Fruit fly (Drosophila melanogaster) whole organism, prepupa: Measurements from ENCODE around the gene CG14219.

Source experiments
- Blimp-1 ChIP-seq: fragments of 200-800 bp; sonication (Bioruptor generic); optimal IDR thresholded peaks from 3 replicates; lab custom pipeline; 2017; ENCODE audit warnings: missing biosample characterization, missing genetic modification characterization, mild to moderate bottlenecking, moderate library complexity, missing genetic modification reagents
- CG10631 ChIP-seq: fragments of 200-800 bp; sonication (Bioruptor generic); optimal IDR thresholded peaks from 2 replicates; lab custom pipeline; 2016; ENCODE audit warnings: missing biosample characterization, missing genetic modification characterization
- CG10669 ChIP-seq: fragments of 200-800 bp; sonication (Bioruptor generic); optimal IDR thresholded peaks from 3 replicates; lab custom pipeline; 2018; ENCODE audit warnings: missing biosample characterization, mild to moderate bottlenecking, missing genetic modification characterization, moderate library complexity
- CG11294 ChIP-seq: fragments of 200-800 bp; sonication (Bioruptor generic); IDR thresholded peaks from 2 replicates; pipeline ENCODE4 v1.3.6; 2022; ENCODE audit warnings: missing biosample characterization, missing genetic modification characterization
- CG11902 ChIP-seq: fragments of 200-800 bp; sonication (Bioruptor generic); optimal IDR thresholded peaks from 3 replicates; lab custom pipeline; 2016; ENCODE audit warnings: missing biosample characterization, missing genetic modification characterization
- CG15336 ChIP-seq: fragments of 200-800 bp; sonication (Bioruptor generic); IDR thresholded peaks from 2 replicates; pipeline ENCODE4 v1.3.6; 2022; ENCODE audit warnings: missing biosample characterization, missing genetic modification characterization
- CG16779 ChIP-seq: fragments of 200-800 bp; sonication (Bioruptor generic); optimal IDR thresholded peaks from 3 replicates; lab custom pipeline; 2017; ENCODE audit warnings: missing biosample characterization, mild to moderate bottlenecking, missing genetic modification characterization
- CG3032 ChIP-seq: fragments of 200-800 bp; optimal IDR thresholded peaks from 2 replicates; lab custom pipeline; 2019; ENCODE audit warnings: missing biosample characterization, mild to moderate bottlenecking, missing genetic modification characterization, moderate library complexity
- CG31627 ChIP-seq: fragments of 200-800 bp; sonication (Bioruptor generic); optimal IDR thresholded peaks from 3 replicates; lab custom pipeline; 2016; ENCODE audit warnings: missing biosample characterization, missing genetic modification characterization
- CG32006 ChIP-seq: fragments of 200-800 bp; sonication (Bioruptor generic); optimal IDR thresholded peaks from 3 replicates; lab custom pipeline; 2017; ENCODE audit warnings: missing biosample characterization, mild to moderate bottlenecking, missing genetic modification characterization
- CG34406 ChIP-seq: fragments of 200-800 bp; sonication (Bioruptor generic); optimal IDR thresholded peaks from 3 replicates; lab custom pipeline; 2016; ENCODE audit warnings: missing biosample characterization, missing genetic modification characterization
- CG4318 ChIP-seq: fragments of 200-800 bp; sonication (Bioruptor generic); optimal IDR thresholded peaks from 3 replicates; lab custom pipeline; 2017; ENCODE audit warnings: missing biosample characterization, mild to moderate bottlenecking, missing genetic modification characterization
- CG6276 ChIP-seq: fragments of 200-800 bp; sonication (Bioruptor generic); optimal IDR thresholded peaks from 2 replicates; lab custom pipeline; 2017; ENCODE audit warnings: missing biosample characterization, mild to moderate bottlenecking, missing genetic modification characterization
- CG6792 ChIP-seq: fragments of 200-800 bp; sonication (Bioruptor generic); optimal IDR thresholded peaks from 3 replicates; lab custom pipeline; 2016; ENCODE audit warnings: missing biosample characterization, missing genetic modification characterization
- CG6808 ChIP-seq: fragments of 200-800 bp; sonication (Bioruptor generic); optimal IDR thresholded peaks from 3 replicates; lab custom pipeline; 2017; ENCODE audit warnings: missing biosample characterization, missing genetic modification characterization, mild to moderate bottlenecking, moderate library complexity, missing genetic modification reagents
- CG6854 ChIP-seq: fragments of 200-800 bp; sonication (Bioruptor generic); optimal IDR thresholded peaks from 2 replicates; lab custom pipeline; 2017; ENCODE audit warnings: missing biosample characterization, mild to moderate bottlenecking, missing genetic modification characterization
- CG7368 ChIP-seq: fragments of 200-800 bp; sonication (Bioruptor generic); optimal IDR thresholded peaks from 3 replicates; lab custom pipeline; 2016; ENCODE audit warnings: missing biosample characterization, missing genetic modification characterization
- CG8119 ChIP-seq: fragments of 200-800 bp; sonication (Bioruptor generic); IDR thresholded peaks from 3 replicates; pipeline ENCODE4 v1.3.6; 2022; ENCODE audit warnings: missing biosample characterization, missing genetic modification characterization
- CG8319 ChIP-seq: fragments of 200-800 bp; sonication (Bioruptor generic); optimal IDR thresholded peaks from 3 replicates; lab custom pipeline; 2016; ENCODE audit warnings: missing biosample characterization, missing genetic modification characterization
- CG8632 ChIP-seq: fragments of 200-800 bp; sonication (Bioruptor generic); optimal IDR thresholded peaks from 3 replicates; lab custom pipeline; 2016; ENCODE audit warnings: missing biosample characterization, missing genetic modification characterization
- CG9139 ChIP-seq: fragments of 200-800 bp; sonication (Bioruptor generic); optimal IDR thresholded peaks from 3 replicates; lab custom pipeline; 2017; ENCODE audit warnings: missing biosample characterization, mild to moderate bottlenecking, missing genetic modification characterization
- Eip75B ChIP-seq: fragments of 200-800 bp; sonication (Bioruptor generic); optimal IDR thresholded peaks from 3 replicates; lab custom pipeline; 2016; ENCODE audit warnings: missing biosample characterization, missing genetic modification characterization
- Eip78C ChIP-seq: fragments of 200-800 bp; sonication (Bioruptor generic); peaks from one replicate; lab custom pipeline; 2016; ENCODE audit warnings: missing biosample characterization, missing genetic modification characterization
- Eip93F ChIP-seq: fragments of 200-800 bp; sonication (Bioruptor generic); optimal IDR thresholded peaks from 2 replicates; lab custom pipeline; 2016; ENCODE audit warnings: missing biosample characterization, mild to moderate bottlenecking, missing genetic modification characterization
- Ets96B ChIP-seq: fragments of 200-800 bp; optimal IDR thresholded peaks from 2 replicates; lab custom pipeline; 2019; ENCODE audit warnings: missing biosample characterization, mild to moderate bottlenecking, missing genetic modification characterization, moderate library complexity
- Gug ChIP-seq: fragments of 200-800 bp; sonication (Bioruptor generic); IDR thresholded peaks from 2 replicates; pipeline ENCODE4 v1.3.6; 2022; ENCODE audit warnings: missing biosample characterization, missing genetic modification characterization
- Hr38 ChIP-seq: sonication (Bioruptor generic); optimal IDR thresholded peaks from 2 replicates; lab custom pipeline; 2016; ENCODE audit warnings: missing biosample characterization, missing genetic modification characterization
- Hr39 ChIP-seq: fragments of 200-800 bp; sonication (Bioruptor generic); optimal IDR thresholded peaks from 2 replicates; lab custom pipeline; 2016; ENCODE audit warnings: missing biosample characterization, missing genetic modification characterization
- Hr4 ChIP-seq: fragments of 200-800 bp; sonication (Bioruptor generic); optimal IDR thresholded peaks from 3 replicates; lab custom pipeline; 2016; ENCODE audit warnings: missing biosample characterization, missing genetic modification characterization
- Lpt ChIP-seq: fragments of 200-800 bp; sonication (Bioruptor generic); optimal IDR thresholded peaks from 3 replicates; lab custom pipeline; 2016; ENCODE audit warnings: missing biosample characterization, missing genetic modification characterization
- Met ChIP-seq: fragments of 200-800 bp; sonication (Bioruptor generic); optimal IDR thresholded peaks from 3 replicates; lab custom pipeline; 2016; ENCODE audit warnings: missing biosample characterization, missing genetic modification characterization
- OdsH ChIP-seq: fragments of 200-800 bp; sonication (Bioruptor generic); optimal IDR thresholded peaks from 3 replicates; lab custom pipeline; 2016; ENCODE audit warnings: missing biosample characterization, missing genetic modification characterization
- Smox ChIP-seq: fragments of 200-800 bp; sonication (Bioruptor generic); optimal IDR thresholded peaks from 3 replicates; lab custom pipeline; 2016; ENCODE audit warnings: missing biosample characterization, missing genetic modification characterization
- Sox102F ChIP-seq: fragments of 200-800 bp; sonication (Bioruptor generic); optimal IDR thresholded peaks from 2 replicates; lab custom pipeline; 2016; ENCODE audit warnings: missing biosample characterization, mild to moderate bottlenecking, missing genetic modification characterization
- Sox14 ChIP-seq: fragments of 200-800 bp; sonication (Bioruptor generic); optimal IDR thresholded peaks from 3 replicates; lab custom pipeline; 2016; ENCODE audit warnings: missing biosample characterization, missing genetic modification characterization
- Sox15 ChIP-seq: fragments of 200-800 bp; sonication (Bioruptor generic); optimal IDR thresholded peaks from 3 replicates; lab custom pipeline; 2016; ENCODE audit warnings: missing biosample characterization, missing genetic modification characterization
- acj6 ChIP-seq: fragments of 200-800 bp; sonication (Bioruptor generic); optimal IDR thresholded peaks from 3 replicates; lab custom pipeline; 2016; ENCODE audit warnings: missing biosample characterization, missing genetic modification characterization
- dac ChIP-seq: fragments of 200-800 bp; sonication (Bioruptor generic); optimal IDR thresholded peaks from 2 replicates; lab custom pipeline; 2017; ENCODE audit warnings: missing biosample characterization, mild to moderate bottlenecking, missing genetic modification characterization
- dsx ChIP-seq: fragments of 200-800 bp; optimal IDR thresholded peaks from 3 replicates; lab custom pipeline; 2019; ENCODE audit warnings: missing biosample characterization, mild to moderate bottlenecking, missing genetic modification characterization, moderate library complexity; ENCODE audit not compliant: poor library complexity, severe bottlenecking
- eg ChIP-seq: fragments of 200-800 bp; sonication (Bioruptor generic); IDR thresholded peaks from 3 replicates; pipeline ENCODE4 v1.3.6; 2022; ENCODE audit warnings: missing biosample characterization, missing genetic modification characterization
- esn ChIP-seq: fragments of 200-800 bp; sonication (Bioruptor generic); optimal IDR thresholded peaks from 2 replicates; lab custom pipeline; 2016; ENCODE audit warnings: missing biosample characterization, mild to moderate bottlenecking, missing genetic modification characterization, moderate library complexity
- fd59A ChIP-seq: fragments of 200-800 bp; sonication (Bioruptor generic); optimal IDR thresholded peaks from 2 replicates; lab custom pipeline; 2017; ENCODE audit warnings: missing biosample characterization, mild to moderate bottlenecking, missing genetic modification characterization, missing genetic modification reagents
- fd85E ChIP-seq: fragments of 200-800 bp; sonication (Bioruptor generic); optimal IDR thresholded peaks from 3 replicates; lab custom pipeline; 2016; ENCODE audit warnings: missing biosample characterization, missing genetic modification characterization
- fkh ChIP-seq: fragments of 200-800 bp; sonication (Bioruptor generic); optimal IDR thresholded peaks from 3 replicates; lab custom pipeline; 2017; ENCODE audit warnings: missing biosample characterization, mild to moderate bottlenecking, missing genetic modification characterization, moderate library complexity
- lz ChIP-seq: fragments of 200-800 bp; sonication (Bioruptor generic); optimal IDR thresholded peaks from 3 replicates; lab custom pipeline; 2016; ENCODE audit warnings: missing biosample characterization, missing genetic modification characterization
- net ChIP-seq: fragments of 200-800 bp; sonication (Bioruptor generic); optimal IDR thresholded peaks from 3 replicates; lab custom pipeline; 2016; ENCODE audit warnings: missing biosample characterization, missing genetic modification characterization
- salr ChIP-seq, 2 experiments: fragments of 200-800 bp; sonication (Bioruptor generic); optimal IDR thresholded peaks; 3 replicates each; lab custom pipeline; 2016 to 2018; ENCODE audit warnings: missing biosample characterization in 2 of 2, missing genetic modification characterization in 2 of 2, mild to moderate bottlenecking in 1 of 2
- spab ChIP-seq: fragments of 200-800 bp; sonication (Bioruptor generic); optimal IDR thresholded peaks from 2 replicates; lab custom pipeline; 2017; ENCODE audit warnings: missing biosample characterization, mild to moderate bottlenecking, missing genetic modification characterization, missing genetic modification reagents
- ss ChIP-seq, 2 experiments: fragments of 200-800 bp; sonication (Bioruptor generic); optimal IDR thresholded peaks; 2 replicates in 1 of 2; 3 replicates in 1 of 2; lab custom pipeline; 2017 to 2018; ENCODE audit warnings: mild to moderate bottlenecking in 2 of 2, missing biosample characterization in 2 of 2, missing genetic modification characterization in 2 of 2, moderate library complexity in 1 of 2
- svp ChIP-seq: fragments of 200-800 bp; sonication (Bioruptor generic); peaks from one replicate; lab custom pipeline; 2016; ENCODE audit warnings: missing biosample characterization, missing genetic modification characterization
- topi ChIP-seq: fragments of 200-800 bp; sonication (Bioruptor generic); optimal IDR thresholded peaks from 3 replicates; lab custom pipeline; 2016; ENCODE audit warnings: missing biosample characterization, missing genetic modification characterization
- vri ChIP-seq: fragments of 200-800 bp; sonication (Bioruptor generic); optimal IDR thresholded peaks from 3 replicates; lab custom pipeline; 2016; ENCODE audit warnings: missing biosample characterization, mild to moderate bottlenecking, missing genetic modification characterization

The CG14219 gene

dm6 chrX:19603953-19604352, 14.0 kb upstream of the CG14219 start:
- TF ChIP-seq salr (GFP tag; optimal IDR thresholded peaks at IDR 0.05; lab: Kevin White, UChicago) (peak; percentile 11 to 79), Ets96B (tag; lab: Kevin White, UChicago) (peak; percentile 68), net (GFP tag; lab: Kevin White, UChicago) (peak; percentile 63), vri (peak; percentile 39), CG6792 (GFP tag; lab: Kevin White, UChicago) (peak; percentile 65), Sox15 (GFP tag; lab: Kevin White, UChicago) (peak; percentile 42), CG7368 (GFP tag; lab: Kevin White, UChicago) (peak; percentile 60), Smox (peak; percentile 39), CG11294 (peak; percentile 73), dsx (GFP tag; lab: Kevin White, UChicago) (peak; percentile 66), Eip93F (GFP tag; lab: Kevin White, UChicago) (peak; percentile 12), Eip78C (GFP tag; lab: Kevin White, UChicago) (peak; percentile 92), CG6276 (GFP tag; lab: Kevin White, UChicago) (peak; percentile 61), CG32006 (GFP tag; lab: Kevin White, UChicago) (peak; percentile 83), spab (peak; percentile 54), Lpt (GFP tag; lab: Kevin White, UChicago) (peak; percentile 60), CG31627 (GFP tag; lab: Kevin White, UChicago) (peak; percentile 43), CG4318 (GFP tag; lab: Kevin White, UChicago) (peak; percentile 65), lz (peak; percentile 70), acj6 (peak; percentile 63), fkh (GFP tag; lab: Kevin White, UChicago) (peak; percentile 25), fd85E (no peak), Blimp-1 (GFP tag; lab: Kevin White, UChicago) (peak; percentile 8), CG15336 (GFP tag; lab: Robert Waterston, UW) (peak; percentile 86), CG11902 (GFP tag; lab: Kevin White, UChicago) (peak; percentile 58), CG6808 (GFP tag; lab: Kevin White, UChicago) (peak; percentile 54), eg (GFP tag; lab: Robert Waterston, UW) (peak; percentile 89), CG6854 (GFP tag; lab: Kevin White, UChicago) (no peak), Hr38 (GFP tag; lab: Kevin White, UChicago) (no peak), ss (GFP tag; optimal IDR thresholded peaks at IDR 0.05; lab: Kevin White, UChicago) (peak; percentile 60 to 61), Eip75B (GFP tag; lab: Kevin White, UChicago) (peak; percentile 80), CG10631 (GFP tag; lab: Kevin White, UChicago) (peak; percentile 81), CG8119 (GFP tag; lab: Robert Waterston, UW) (peak; percentile 85), Hr39 (peak; percentile 48), Met (GFP tag; lab: Kevin White, UChicago) (peak; percentile 75), topi (peak; percentile 83), CG3032 (tag; lab: Kevin White, UChicago) (peak; percentile 68), CG16779 (tag; lab: Kevin White, UChicago) (peak; percentile 57), fd59A (GFP tag; lab: Kevin White, UChicago) (peak; percentile 55), OdsH (GFP tag; lab: Kevin White, UChicago) (peak; percentile 67), Gug (GFP tag; lab: Robert Waterston, UW) (peak; percentile 76), CG8632 (GFP tag; lab: Kevin White, UChicago) (peak; percentile 21), CG9139 (GFP tag; lab: Kevin White, UChicago) (no peak), dac (peak; percentile 23), CG34406 (GFP tag; lab: Kevin White, UChicago) (peak; percentile 44), svp (GFP tag; lab: Kevin White, UChicago) (peak; percentile 74), Hr4 (peak; percentile 85), esn (GFP tag; lab: Kevin White, UChicago) (peak; percentile 64), CG8319 (peak; percentile 54), Sox102F (GFP tag; lab: Kevin White, UChicago) (peak; percentile 37), CG10669 (peak; percentile 61), Sox14 (peak; percentile 69)
